Worm (Caenorhabditis elegans): ENCODE data around the gene K10H10.5.

ce11 chrII:14455332-14455731 is 46.2 kb upstream of the K10H10.5 start, which contains the start of gene dmsr-6:
- TF ChIP-seq T22C8.4 (GFP tag; IDR thresholded peaks at IDR 0.05) = no peak
- no peak for TF ChIP-seq flt-1 (GFP tag; IDR thresholded peaks at IDR 0.05)
- no peak for TF ChIP-seq ztf-29 (GFP tag; IDR thresholded peaks at IDR 0.05)

Measured in whole organism, midembryonic.